Fruit fly (Drosophila melanogaster): ENCODE results near the gene Gas41.

Gene Gas41

DNA sequence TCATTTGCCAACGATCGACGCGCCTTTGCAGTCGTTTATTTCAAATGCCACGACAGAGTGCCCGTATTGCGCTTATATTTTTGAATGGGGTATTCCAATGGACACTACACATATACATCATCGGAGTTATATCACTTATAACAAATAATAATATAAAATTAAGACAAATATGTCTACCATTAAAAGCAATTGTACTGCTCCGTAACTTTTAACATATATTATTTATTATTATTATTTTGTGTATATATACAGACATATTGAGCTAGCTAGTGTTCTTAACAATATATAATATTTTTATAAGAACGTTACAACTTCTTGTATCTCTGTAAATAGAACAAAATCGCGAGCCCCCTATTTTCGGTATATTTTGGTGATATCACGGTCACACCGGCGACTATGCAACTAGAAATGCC is 14.0 kb upstream of the Gas41 start, which contains the start of the genes sip2 and Coprox (continued):
- no peak for TF ChIP-seq Jarid2 (GFP tag; optimal IDR thresholded peaks at IDR 0.05)
- no peak for TF ChIP-seq usp (GFP tag; optimal IDR thresholded peaks at IDR 0.05)
- peak; percentile 55 for TF ChIP-seq B-H2 (GFP tag; optimal IDR thresholded peaks at IDR 0.05)
- peak; percentile 71 for TF ChIP-seq CG7556 (GFP tag; optimal IDR thresholded peaks at IDR 0.05)
- TF ChIP-seq Bdp1 (GFP tag; optimal IDR thresholded peaks at IDR 0.05): no peak
- peak; percentile 64 for TF ChIP-seq zen (tag; optimal IDR thresholded peaks at IDR 0.05)
- TF ChIP-seq Dip2 (GFP tag; IDR thresholded peaks at IDR 0.05): no peak
- peak; percentile 61 for TF ChIP-seq fd96Cb (tag; optimal IDR thresholded peaks at IDR 0.05)
- no peak for TF ChIP-seq da (GFP tag; optimal IDR thresholded peaks at IDR 0.05)
- peak; percentile 34 for TF ChIP-seq CG12104 (GFP tag; optimal IDR thresholded peaks at IDR 0.05)
- peak; percentile 84 for TF ChIP-seq CG13424 (tag; optimal IDR thresholded peaks at IDR 0.05)
- peak; percentile 74 for TF ChIP-seq Hr3 (GFP tag; optimal IDR thresholded peaks at IDR 0.05)
- no peak for TF ChIP-seq Neu2 (GFP tag; optimal IDR thresholded peaks at IDR 0.05; ENCODE audit: borderline replicate concordance)
- peak; percentile 31 for TF ChIP-seq D19B (GFP tag; optimal IDR thresholded peaks at IDR 0.05)
- TF ChIP-seq CG6689 (GFP tag; IDR thresholded peaks at IDR 0.05): peak; percentile 69
- TF ChIP-seq prd (optimal IDR thresholded peaks at IDR 0.05): no peak
- TF ChIP-seq prd (GFP tag; IDR thresholded peaks at IDR 0.05): peak; percentile 62
- TF ChIP-seq caup (GFP tag; optimal IDR thresholded peaks at IDR 0.05; ENCODE audit: severe bottlenecking): peak; percentile 50
- peak; percentile 78 for TF ChIP-seq CG7839 (tag; optimal IDR thresholded peaks at IDR 0.05)
- 0 out of 2 replicates have a peak, but pooled peaks have one; percentile 17 for TF ChIP-seq wdn (GFP tag; IDR thresholded peaks at IDR 0.05)
- TF ChIP-seq cad (GFP tag; optimal IDR thresholded peaks at IDR 0.05): no peak
- peak; percentile 68 for TF ChIP-seq CG13775 (GFP tag; optimal IDR thresholded peaks at IDR 0.05)
- TF ChIP-seq CG34422 (GFP tag; IDR thresholded peaks at IDR 0.05): 0 out of 3 replicates have a peak, but pooled peaks have one; percentile 21
- no peak for TF ChIP-seq Kr (GFP tag; optimal IDR thresholded peaks at IDR 0.05)
- no peak for TF ChIP-seq fd102C (GFP tag; optimal IDR thresholded peaks at IDR 0.05)
- peak; percentile 63 for TF ChIP-seq twi (tag; optimal IDR thresholded peaks at IDR 0.05)
- peak; percentile 49 for TF ChIP-seq Med (GFP tag)
- TF ChIP-seq Myb (GFP tag; optimal IDR thresholded peaks at IDR 0.05): peak; percentile 70
- TF ChIP-seq CG15696 (tag; optimal IDR thresholded peaks at IDR 0.05): peak; percentile 76
- TF ChIP-seq CG12659 (GFP tag; optimal IDR thresholded peaks at IDR 0.05): peak; percentile 75
- peak; percentile 60 for TF ChIP-seq HmgZ (tag; optimal IDR thresholded peaks at IDR 0.05)
- peak; percentile 71 for TF ChIP-seq CG9932 (GFP tag; IDR thresholded peaks at IDR 0.05)
- no peak for TF ChIP-seq CG11085 (GFP tag; IDR thresholded peaks at IDR 0.05)
- TF ChIP-seq Ssrp (tag; optimal IDR thresholded peaks at IDR 0.05): peak; percentile 73
- TF ChIP-seq jumu (GFP tag; optimal IDR thresholded peaks at IDR 0.05): no peak
- no peak for TF ChIP-seq en (GFP tag; optimal IDR thresholded peaks at IDR 0.05)
- 0 out of 3 replicates have a peak, but pooled peaks have one; percentile 10 for TF ChIP-seq Dbx (GFP tag; IDR thresholded peaks at IDR 0.05)
- peak; percentile 69 for TF ChIP-seq CG9727 (GFP tag; optimal IDR thresholded peaks at IDR 0.05)
- peak in 1 of 3 experiments; percentile 77 for TF ChIP-seq lola (GFP tag; optimal IDR thresholded peaks at IDR 0.05)
- TF ChIP-seq Sry-β (GFP tag; optimal IDR thresholded peaks at IDR 0.05): peak; percentile 29
- TF ChIP-seq ci (GFP tag; IDR thresholded peaks at IDR 0.05): 0 out of 3 replicates have a peak, but pooled peaks have one; percentile 45
- peak; percentile 21 for TF ChIP-seq nom (GFP tag; optimal IDR thresholded peaks at IDR 0.05)
- peak; percentile 59 for TF ChIP-seq CG14014 (GFP tag; IDR thresholded peaks at IDR 0.05)
- TF ChIP-seq Xbp1 (GFP tag; optimal IDR thresholded peaks at IDR 0.05): peak; percentile 69
- TF ChIP-seq sens (GFP tag): peak; percentile 62
- TF ChIP-seq CG18599 (GFP tag; optimal IDR thresholded peaks at IDR 0.05): peak; percentile 75
- TF ChIP-seq E2f1 (GFP tag; IDR thresholded peaks at IDR 0.05): peak; percentile 41
- no peak for TF ChIP-seq ara (GFP tag; IDR thresholded peaks at IDR 0.05)
- 0 out of 3 replicates have a peak, but pooled peaks have one; percentile 30 for TF ChIP-seq ase (GFP tag; IDR thresholded peaks at IDR 0.05)
- no peak for TF ChIP-seq emc (GFP tag; optimal IDR thresholded peaks at IDR 0.05)
- TF ChIP-seq ttk (GFP tag; IDR thresholded peaks at IDR 0.05): 0 out of 2 replicates have a peak, but pooled peaks have one; percentile 25

Data from whole organism, embryonic.